Fruit fly (Drosophila melanogaster): ENCODE results near the gene CG45071.

The CG45071 gene

DNA sequence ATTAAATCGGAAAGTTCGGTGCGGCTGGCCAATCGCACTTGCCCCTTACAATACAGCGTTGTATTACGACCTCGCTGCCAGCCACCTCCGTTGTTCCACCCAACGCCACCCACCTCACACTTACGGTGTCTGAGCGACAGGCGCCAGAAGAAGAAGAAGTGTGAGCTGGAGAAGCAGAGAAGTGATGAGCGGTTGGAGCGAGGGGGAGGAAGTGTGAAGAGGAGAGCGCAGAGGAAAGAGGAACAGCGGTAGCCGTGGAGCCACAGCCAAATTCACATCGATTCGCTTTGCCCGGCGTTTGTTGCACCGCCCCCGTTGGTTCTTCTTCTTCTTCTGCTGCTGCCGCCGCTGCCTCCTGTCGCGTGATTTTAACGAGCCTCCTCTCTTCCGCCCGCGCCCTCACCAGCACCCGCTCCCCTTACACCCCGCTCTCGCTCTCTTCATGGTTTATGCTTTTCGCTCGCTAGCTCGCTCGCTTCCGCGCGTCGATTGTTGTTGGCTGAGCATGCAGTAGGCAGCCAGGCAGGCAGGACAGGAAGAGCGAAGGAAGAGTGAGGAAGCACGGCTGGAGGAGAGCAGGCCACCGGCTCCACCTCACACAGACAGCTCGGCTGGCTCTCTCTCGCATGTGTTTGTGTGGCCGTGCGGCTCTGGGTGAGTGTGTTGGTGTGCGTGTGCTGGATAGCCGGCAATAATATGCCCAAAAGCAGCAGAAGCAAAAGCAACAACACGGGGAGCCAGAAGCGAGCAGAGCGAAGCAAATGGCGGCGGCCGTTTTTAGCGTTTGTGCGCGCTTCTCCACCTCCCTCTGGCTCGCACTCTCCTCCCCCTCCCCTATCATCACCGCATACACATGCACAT is 1.5 kb upstream of the CG45071 start (continued):
- TF ChIP-seq CG11294 (GFP tag; IDR thresholded peaks at IDR 0.05) (no peak), lz (GFP tag; optimal IDR thresholded peaks at IDR 0.05) (no peak), acj6 (GFP tag; optimal IDR thresholded peaks at IDR 0.05) (no peak), Ets21C (GFP tag; optimal IDR thresholded peaks at IDR 0.05) (no peak), net (GFP tag; optimal IDR thresholded peaks at IDR 0.05) (peak; percentile 42), Sox15 (GFP tag; optimal IDR thresholded peaks at IDR 0.05) (no peak), Eip75B (GFP tag; optimal IDR thresholded peaks at IDR 0.05) (peak; percentile 10), Blimp-1 (GFP tag; optimal IDR thresholded peaks at IDR 0.05) (peak; percentile 2), Sox102F (GFP tag; optimal IDR thresholded peaks at IDR 0.05) (no peak), Lpt (GFP tag; optimal IDR thresholded peaks at IDR 0.05) (peak; percentile 37), fkh (GFP tag; optimal IDR thresholded peaks at IDR 0.05) (no peak), esn (GFP tag; optimal IDR thresholded peaks at IDR 0.05) (no peak), Hr38 (GFP tag; optimal IDR thresholded peaks at IDR 0.05) (no peak), CG31627 (GFP tag; optimal IDR thresholded peaks at IDR 0.05) (no peak), ss (GFP tag; optimal IDR thresholded peaks at IDR 0.05) (peak; percentile 26 to 76), cyc (GFP tag; optimal IDR thresholded peaks at IDR 0.05) (no peak)

DNA sequence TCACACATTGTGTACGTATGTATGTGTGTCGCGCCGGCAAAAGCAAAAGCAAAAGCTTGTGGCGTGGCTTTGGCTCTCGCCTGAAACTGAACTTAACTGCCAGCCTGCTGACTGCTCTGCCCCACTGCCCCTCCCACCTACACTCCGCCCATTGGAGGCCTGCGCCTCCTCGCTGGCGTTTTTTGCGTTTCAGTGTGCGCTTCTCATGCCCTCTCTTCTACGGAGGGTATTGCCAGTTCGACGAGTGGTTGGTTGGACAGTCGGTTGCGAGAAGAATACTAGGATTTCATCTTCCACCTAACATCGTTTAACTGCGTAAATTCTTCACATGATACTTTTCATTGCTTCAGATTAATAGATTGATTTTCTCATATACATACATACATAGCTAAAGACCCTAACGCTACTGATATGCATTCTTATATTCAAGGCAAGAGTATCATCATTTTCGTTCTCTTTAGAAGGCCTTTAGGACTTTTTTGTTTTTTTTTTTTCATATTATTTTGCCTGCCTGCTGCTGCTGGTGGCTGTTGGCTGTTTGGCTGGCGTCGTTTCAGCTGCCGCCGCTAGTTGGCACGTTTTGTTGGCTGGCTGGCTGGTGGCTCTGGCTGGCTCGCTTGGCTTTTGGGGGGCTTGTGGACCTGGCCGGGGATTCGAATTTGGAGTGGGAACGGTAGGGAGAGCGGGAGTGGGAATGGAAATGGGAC is 680 bp upstream of the CG45071 start:
- peak; percentile 94 for TF ChIP-seq CG15336 (GFP tag; IDR thresholded peaks at IDR 0.05)
- TF ChIP-seq CG1621 (tag; optimal IDR thresholded peaks at IDR 0.05) = peak; percentile 85
- peak; percentile 65 for TF ChIP-seq CG9139 (GFP tag; optimal IDR thresholded peaks at IDR 0.05)
- TF ChIP-seq Eip75B (GFP tag; optimal IDR thresholded peaks at IDR 0.05) = peak; percentile 92
- TF ChIP-seq CG7368 (GFP tag; optimal IDR thresholded peaks at IDR 0.05) = peak; percentile 73
- peak; percentile 97 for TF ChIP-seq Hr4 (GFP tag; optimal IDR thresholded peaks at IDR 0.05)
- TF ChIP-seq CG32006 (GFP tag; optimal IDR thresholded peaks at IDR 0.05) = peak; percentile 96
- peak; percentile 88 for TF ChIP-seq Eip93F (GFP tag; optimal IDR thresholded peaks at IDR 0.05)
- peak; percentile 85 for TF ChIP-seq spab (GFP tag; optimal IDR thresholded peaks at IDR 0.05)
- TF ChIP-seq CG8632 (GFP tag; optimal IDR thresholded peaks at IDR 0.05) = peak; percentile 89
- TF ChIP-seq pdm3 (GFP tag; optimal IDR thresholded peaks at IDR 0.05) = peak; percentile 95
- peak; percentile 83 for TF ChIP-seq vri (GFP tag; optimal IDR thresholded peaks at IDR 0.05)
- TF ChIP-seq CG8119 (GFP tag; IDR thresholded peaks at IDR 0.05) = peak; percentile 95
- peak; percentile 84 for TF ChIP-seq CG6163 (GFP tag; IDR thresholded peaks at IDR 0.05)
- peak; percentile 92 for TF ChIP-seq Ets21C (GFP tag; optimal IDR thresholded peaks at IDR 0.05)
- TF ChIP-seq CG11294 (GFP tag; IDR thresholded peaks at IDR 0.05) = peak; percentile 83
- TF ChIP-seq fd59A (GFP tag; optimal IDR thresholded peaks at IDR 0.05) = peak; percentile 91
- peak; percentile 95 for TF ChIP-seq Sox102F (GFP tag; optimal IDR thresholded peaks at IDR 0.05)
- peak; percentile 95 for TF ChIP-seq esn (GFP tag; optimal IDR thresholded peaks at IDR 0.05)
- TF ChIP-seq fkh (GFP tag; optimal IDR thresholded peaks at IDR 0.05) = no peak
- TF ChIP-seq topi (GFP tag; optimal IDR thresholded peaks at IDR 0.05) = peak; percentile 93
- TF ChIP-seq dsx (GFP tag; optimal IDR thresholded peaks at IDR 0.05; ENCODE audit: poor library complexity, severe bottlenecking) = peak; percentile 87
- peak; percentile 94 for TF ChIP-seq acj6 (GFP tag; optimal IDR thresholded peaks at IDR 0.05)
- peak; percentile 68 to 92 for TF ChIP-seq ss (GFP tag; optimal IDR thresholded peaks at IDR 0.05)
- TF ChIP-seq achi (GFP tag; optimal IDR thresholded peaks at IDR 0.05) = peak; percentile 92
- TF ChIP-seq Smox (GFP tag; optimal IDR thresholded peaks at IDR 0.05) = peak; percentile 92
- TF ChIP-seq dac (GFP tag; optimal IDR thresholded peaks at IDR 0.05) = peak; percentile 87
- peak; percentile 95 for TF ChIP-seq lz (GFP tag; optimal IDR thresholded peaks at IDR 0.05)
- peak; percentile 95 for TF ChIP-seq Met (GFP tag; optimal IDR thresholded peaks at IDR 0.05)
- TF ChIP-seq CG11762 (GFP tag; optimal IDR thresholded peaks at IDR 0.05; ENCODE audit: insufficient read depth) = peak; percentile 81
- TF ChIP-seq CG3032 (tag; optimal IDR thresholded peaks at IDR 0.05) = peak; percentile 90
- peak; percentile 92 for TF ChIP-seq CG34406 (GFP tag; optimal IDR thresholded peaks at IDR 0.05)
- TF ChIP-seq CG8319 (GFP tag; optimal IDR thresholded peaks at IDR 0.05) = peak; percentile 80
- TF ChIP-seq Gug (GFP tag; IDR thresholded peaks at IDR 0.05) = peak; percentile 87
- peak; percentile 78 to 90 for TF ChIP-seq salr (GFP tag; optimal IDR thresholded peaks at IDR 0.05)
- TF ChIP-seq CG11902 (GFP tag; optimal IDR thresholded peaks at IDR 0.05) = peak; percentile 91
- TF ChIP-seq CG6854 (GFP tag; optimal IDR thresholded peaks at IDR 0.05) = peak; percentile 100
- TF ChIP-seq CG3919 (GFP tag; optimal IDR thresholded peaks at IDR 0.05) = peak; percentile 89
- peak; percentile 92 for TF ChIP-seq cyc (GFP tag; optimal IDR thresholded peaks at IDR 0.05)
- peak; percentile 96 for TF ChIP-seq CG31627 (GFP tag; optimal IDR thresholded peaks at IDR 0.05)

Data from whole organism, prepupa.